Worm (Caenorhabditis elegans) whole organism, L2 larva: ENCODE results near the gene T05H10.8.
A peak's percentile ranks its signal among the peaks of the same experiment; 100 is the strongest.

ENCODE experiments used
- C34F6.9 ChIP-seq: fragments of 150-350 bp; optimal IDR thresholded peaks from 2 replicates; lab custom pipeline; 2014; ENCODE audit warnings: missing biosample characterization, missing genetic modification characterization
- F13H6.1 ChIP-seq: sonication (generic microtip); optimal IDR thresholded peaks from 2 replicates; lab custom pipeline; 2016; ENCODE audit warnings: missing genetic modification characterization, missing compliant biosample characterization
- R02D3.7 ChIP-seq: fragments of 150-350 bp; optimal IDR thresholded peaks from 2 replicates; lab custom pipeline; 2014; ENCODE audit warnings: missing biosample characterization, missing genetic modification characterization
- Y55F3AM.14 ChIP-seq: fragments of 200-800 bp; sonication (Bioruptor generic); optimal IDR thresholded peaks from 2 replicates; lab custom pipeline; 2018; ENCODE audit warnings: mild to moderate bottlenecking, missing genetic modification characterization, missing compliant biosample characterization
- ZK546.5 ChIP-seq: sonication (generic microtip); optimal IDR thresholded peaks from 2 replicates; lab custom pipeline; 2017; ENCODE audit warnings: missing biosample characterization, missing genetic modification characterization
- alr-1 ChIP-seq: fragments of 150-350 bp; optimal IDR thresholded peaks from 2 replicates; lab custom pipeline; 2014; ENCODE audit warnings: missing biosample characterization, missing genetic modification characterization
- aly-2 ChIP-seq: fragments of 150-350 bp; optimal IDR thresholded peaks from 2 replicates; lab custom pipeline; 2014; ENCODE audit warnings: missing biosample characterization, missing genetic modification characterization
- ama-1 ChIP-seq: fragments of 150-350 bp; optimal IDR thresholded peaks from 2 replicates; lab custom pipeline; 2018; ENCODE audit warnings: inconsistent platforms
- blmp-1 ChIP-seq: sonication (generic microtip); optimal IDR thresholded peaks from 2 replicates; lab custom pipeline; 2017; ENCODE audit warnings: missing genetic modification characterization, mild to moderate bottlenecking, missing compliant biosample characterization, antibody characterized with exemption, moderate library complexity; ENCODE audit not compliant: insufficient read depth
- ceh-16 ChIP-seq: fragments of 150-350 bp; optimal IDR thresholded peaks from 2 replicates; lab custom pipeline; 2014; ENCODE audit warnings: missing biosample characterization, missing genetic modification characterization
- ceh-82 ChIP-seq: fragments of 150-350 bp; optimal IDR thresholded peaks from 2 replicates; lab custom pipeline; 2014; ENCODE audit warnings: missing biosample characterization, missing genetic modification characterization
- crh-2 ChIP-seq: sonication (generic microtip); optimal IDR thresholded peaks from 2 replicates; lab custom pipeline; 2017; ENCODE audit warnings: missing biosample characterization, missing genetic modification characterization
- dmd-4 ChIP-seq: sonication (generic microtip); optimal IDR thresholded peaks from 2 replicates; lab custom pipeline; 2017; ENCODE audit warnings: missing biosample characterization, missing genetic modification characterization
- egl-27 ChIP-seq: sonication (generic microtip); optimal IDR thresholded peaks from 3 replicates; lab custom pipeline; 2017; ENCODE audit warnings: missing biosample characterization, missing genetic modification reagents, missing genetic modification characterization
- elt-1 ChIP-seq: fragments of 150-350 bp; optimal IDR thresholded peaks from 2 replicates; lab custom pipeline; 2014; ENCODE audit warnings: missing biosample characterization, missing genetic modification characterization
- elt-3 ChIP-seq: sonication (generic microtip); optimal IDR thresholded peaks from 2 replicates; lab custom pipeline; 2017; ENCODE audit warnings: missing biosample characterization, missing genetic modification characterization
- fos-1 ChIP-seq: fragments of 150-350 bp; optimal IDR thresholded peaks from 2 replicates; lab custom pipeline; 2014; ENCODE audit warnings: missing biosample characterization, missing genetic modification characterization
- gmeb-1 ChIP-seq: fragments of 150-350 bp; optimal IDR thresholded peaks from 2 replicates; lab custom pipeline; 2014; ENCODE audit warnings: missing biosample characterization, missing genetic modification characterization
- lin-11 ChIP-seq: fragments of 150-350 bp; sonication (generic microtip); optimal IDR thresholded peaks from 2 replicates; lab custom pipeline; 2014; ENCODE audit warnings: missing biosample characterization, missing genetic modification characterization, inconsistent platforms, mixed read lengths
- lin-13 ChIP-seq: fragments of 150-350 bp; optimal IDR thresholded peaks from 2 replicates; lab custom pipeline; 2014; ENCODE audit warnings: missing biosample characterization, missing genetic modification reagents, missing genetic modification characterization
- lin-39 ChIP-seq: fragments of 150-350 bp; optimal IDR thresholded peaks from 2 replicates; lab custom pipeline; 2014; ENCODE audit warnings: missing biosample characterization, missing genetic modification reagents, missing genetic modification characterization
- lsy-2 ChIP-seq, 2 experiments: fragments of 150-350 bp in 1 of 2; sonication (generic microtip) in 1 of 2; optimal IDR thresholded peaks; 2 replicates each; lab custom pipeline; 2014 to 2017; ENCODE audit warnings: missing biosample characterization in 2 of 2, missing genetic modification characterization in 2 of 2
- mab-5 ChIP-seq: fragments of 150-350 bp; optimal IDR thresholded peaks from 2 replicates; lab custom pipeline; 2014; ENCODE audit warnings: missing biosample characterization, missing genetic modification characterization
- mbf-1 ChIP-seq: sonication (generic microtip); optimal IDR thresholded peaks from 2 replicates; lab custom pipeline; 2017; ENCODE audit warnings: missing biosample characterization, missing genetic modification characterization
- mdl-1 ChIP-seq, 2 experiments: fragments of 150-350 bp in 1 of 2; sonication (generic microtip) in 1 of 2; optimal IDR thresholded peaks; 2 replicates each; lab custom pipeline; 2017; ENCODE audit warnings: missing biosample characterization in 2 of 2, missing genetic modification characterization in 2 of 2
- nhr-10 ChIP-seq: sonication (generic microtip); optimal IDR thresholded peaks from 2 replicates; lab custom pipeline; 2017; ENCODE audit warnings: missing biosample characterization, missing genetic modification characterization
- nhr-11 ChIP-seq: fragments of 150-350 bp; optimal IDR thresholded peaks from 2 replicates; lab custom pipeline; 2014; ENCODE audit warnings: missing biosample characterization, missing genetic modification characterization
- nhr-12 ChIP-seq: fragments of 150-350 bp; optimal IDR thresholded peaks from 2 replicates; lab custom pipeline; 2014; ENCODE audit warnings: missing biosample characterization, missing genetic modification characterization
- nhr-129 ChIP-seq: fragments of 150-350 bp; optimal IDR thresholded peaks from 2 replicates; lab custom pipeline; 2014; ENCODE audit warnings: missing biosample characterization, missing genetic modification characterization
- nhr-21 ChIP-seq: fragments of 150-350 bp; optimal IDR thresholded peaks from 2 replicates; lab custom pipeline; 2014; ENCODE audit warnings: missing biosample characterization, missing genetic modification characterization
- nhr-23 ChIP-seq: fragments of 150-350 bp; optimal IDR thresholded peaks from 2 replicates; lab custom pipeline; 2014; ENCODE audit warnings: missing biosample characterization, missing genetic modification reagents, missing genetic modification characterization
- nhr-237 ChIP-seq: fragments of 150-350 bp; optimal IDR thresholded peaks from 2 replicates; lab custom pipeline; 2014; ENCODE audit warnings: missing biosample characterization, missing genetic modification characterization
- nhr-25 ChIP-seq: fragments of 150-350 bp; sonication (generic microtip); optimal IDR thresholded peaks from 3 replicates; lab custom pipeline; 2014; ENCODE audit warnings: missing biosample characterization, missing genetic modification characterization
- nhr-6 ChIP-seq: fragments of 150-350 bp; optimal IDR thresholded peaks from 2 replicates; lab custom pipeline; 2014; ENCODE audit warnings: missing biosample characterization, missing genetic modification characterization
- nhr-77 ChIP-seq: fragments of 150-350 bp; optimal IDR thresholded peaks from 2 replicates; lab custom pipeline; 2014; ENCODE audit warnings: missing biosample characterization, missing genetic modification characterization
- peb-1 ChIP-seq: fragments of 150-350 bp; optimal IDR thresholded peaks from 2 replicates; lab custom pipeline; 2014; ENCODE audit warnings: missing biosample characterization, missing genetic modification characterization
- sem-4 ChIP-seq: fragments of 150-350 bp; optimal IDR thresholded peaks from 2 replicates; lab custom pipeline; 2014; ENCODE audit warnings: missing biosample characterization, missing genetic modification reagents, missing genetic modification characterization
- skn-1 ChIP-seq: sonication (generic microtip); optimal IDR thresholded peaks from 2 replicates; lab custom pipeline; 2017; ENCODE audit warnings: missing biosample characterization, missing genetic modification characterization
- sma-3 ChIP-seq: sonication (generic microtip); optimal IDR thresholded peaks from 2 replicates; lab custom pipeline; 2016; ENCODE audit warnings: missing genetic modification reagents, missing genetic modification characterization, missing compliant biosample characterization
- sma-9 ChIP-seq, 2 experiments: fragments of 150-350 bp in 1 of 2; sonication (generic microtip) in 1 of 2; optimal IDR thresholded peaks; 2 replicates each; lab custom pipeline; 2014 to 2016; ENCODE audit warnings: missing genetic modification characterization in 2 of 2, mild to moderate bottlenecking in 1 of 2, missing biosample characterization in 1 of 2, missing compliant biosample characterization in 1 of 2, missing genetic modification reagents in 1 of 2, moderate library complexity in 1 of 2
- snpc-4 ChIP-seq: fragments of 150-350 bp; optimal IDR thresholded peaks from 2 replicates; lab custom pipeline; 2014; ENCODE audit warnings: missing biosample characterization, missing genetic modification characterization
- unc-39 ChIP-seq: fragments of 150-350 bp; optimal IDR thresholded peaks from 2 replicates; lab custom pipeline; 2014; ENCODE audit warnings: missing biosample characterization, missing genetic modification characterization
- unc-55 ChIP-seq: fragments of 150-350 bp; sonication (generic microtip); optimal IDR thresholded peaks from 3 replicates; lab custom pipeline; 2014; ENCODE audit warnings: missing biosample characterization, missing genetic modification reagents, missing genetic modification characterization
- unc-62 ChIP-seq: fragments of 150-350 bp; optimal IDR thresholded peaks from 2 replicates; lab custom pipeline; 2014; ENCODE audit warnings: missing biosample characterization, missing genetic modification reagents, missing genetic modification characterization
- zag-1 ChIP-seq: fragments of 150-350 bp; optimal IDR thresholded peaks from 2 replicates; lab custom pipeline; 2014; ENCODE audit warnings: missing biosample characterization, missing genetic modification characterization
- ztf-1 ChIP-seq: fragments of 200-800 bp; sonication (Bioruptor generic); conservative IDR thresholded peaks from 2 replicates; pipeline ENCODE4 v1.3.6; 2022; ENCODE audit warnings: missing genetic modification characterization, missing compliant biosample characterization
- ztf-11 ChIP-seq: sonication (generic microtip); optimal IDR thresholded peaks from 2 replicates; lab custom pipeline; 2017; ENCODE audit warnings: missing biosample characterization, missing genetic modification characterization
- ztf-4 ChIP-seq: fragments of 150-350 bp; optimal IDR thresholded peaks from 2 replicates; lab custom pipeline; 2014; ENCODE audit warnings: missing biosample characterization, missing genetic modification characterization

Gene T05H10.8

DNA sequence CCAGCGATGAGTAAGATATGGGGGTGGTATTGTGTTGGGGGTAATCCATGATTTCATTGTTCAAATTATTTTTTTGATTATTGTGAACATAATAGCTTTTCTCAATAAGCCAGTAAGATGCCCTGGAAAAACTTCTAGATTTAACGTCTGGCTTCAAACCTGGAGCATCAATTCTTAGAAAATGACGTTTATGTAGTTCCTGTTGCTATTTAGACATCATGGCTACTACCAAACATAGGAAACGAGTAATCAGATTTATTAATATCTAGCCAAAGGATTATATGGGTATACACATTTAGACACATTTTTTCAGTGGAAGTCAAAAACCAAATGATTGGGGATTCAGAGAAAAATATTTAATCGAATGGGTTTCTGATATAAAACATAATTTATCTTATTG, 663 bp downstream of the T05H10.8 start:
- TF ChIP-seq mbf-1 = no peak
- TF ChIP-seq ztf-11 (tag; lab: Kevin White, UChicago) = no peak
- no peak for TF ChIP-seq nhr-11
- TF ChIP-seq unc-55 (GFP tag; lab: Kevin White, UChicago) = no peak
- no peak for TF ChIP-seq elt-3
- TF ChIP-seq nhr-6 = no peak
- TF ChIP-seq nhr-21 (tag; lab: Kevin White, UChicago) = peak; percentile 24
- peak; percentile 18 for TF ChIP-seq sma-9 (GFP tag; optimal IDR thresholded peaks at IDR 0.05; lab: Kevin White, UChicago)
- no peak for TF ChIP-seq sma-9 (tag; optimal IDR thresholded peaks at IDR 0.05; lab: Kevin White, UChicago)

DNA sequence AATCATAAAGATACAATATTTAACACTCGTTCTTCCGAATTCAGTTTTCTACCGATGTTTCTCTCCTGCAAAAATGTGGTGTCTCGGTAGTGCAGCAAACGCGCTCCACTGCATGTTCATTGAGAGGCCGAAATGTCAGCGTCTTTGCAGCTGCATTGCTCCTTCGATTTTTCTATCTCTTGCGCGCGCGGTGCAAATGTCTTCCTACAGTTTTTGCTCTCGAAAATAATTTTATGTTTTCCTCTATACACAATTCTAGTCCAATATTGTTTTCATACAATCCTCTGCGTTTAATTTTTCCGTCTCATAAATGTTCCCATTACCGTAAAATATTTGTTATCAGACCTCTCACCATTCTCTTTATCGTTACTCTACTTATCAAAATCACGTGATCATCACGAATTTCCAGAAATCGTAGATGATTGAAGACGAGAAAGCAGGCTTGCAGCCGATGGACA, 3.5 kb downstream of the T05H10.8 start, which contains the start of gene ufd-2:
TSS of gene ufd-2 (plus strand) at position 408 of the 458 bp plus-strand sequence.
- TF ChIP-seq lin-13 = peak; percentile 70
- no peak for TF ChIP-seq R02D3.7
- no peak for TF ChIP-seq sem-4 (tag; lab: Kevin White, UChicago)
- TF ChIP-seq blmp-1 = no peak
- peak; percentile 23 for TF ChIP-seq zag-1 (tag; lab: Kevin White, UChicago)
- TF ChIP-seq nhr-21 (tag; lab: Kevin White, UChicago) = peak; percentile 25
- no peak for TF ChIP-seq aly-2 (tag; lab: Kevin White, UChicago)
- peak; percentile 75 for TF ChIP-seq crh-2 (tag; lab: Kevin White, UChicago)
- TF ChIP-seq nhr-11 = no peak
- no peak for TF ChIP-seq nhr-77 (tag; lab: Kevin White, UChicago)
- TF ChIP-seq mdl-1 (tag; optimal IDR thresholded peaks at IDR 0.05; lab: Kevin White, UChicago) = no peak
- no peak for TF ChIP-seq ztf-11 (tag; lab: Kevin White, UChicago)
- no peak for TF ChIP-seq lin-39
- TF ChIP-seq sma-9 (GFP tag; optimal IDR thresholded peaks at IDR 0.05; lab: Kevin White, UChicago) = peak; percentile 52
- no peak for TF ChIP-seq sma-9 (tag; optimal IDR thresholded peaks at IDR 0.05; lab: Kevin White, UChicago)
- TF ChIP-seq elt-1 (tag; lab: Kevin White, UChicago) = no peak
- no peak for TF ChIP-seq nhr-10
- TF ChIP-seq ama-1 = no peak
- peak; percentile 87 for TF ChIP-seq nhr-129 (tag; lab: Kevin White, UChicago)
- no peak for TF ChIP-seq nhr-23 (tag; lab: Kevin White, UChicago)
- TF ChIP-seq skn-1 = no peak
- peak; percentile 4 for TF ChIP-seq nhr-6
- peak; percentile 79 for TF ChIP-seq unc-55 (GFP tag; lab: Kevin White, UChicago)
- TF ChIP-seq mab-5 (tag; lab: Kevin White, UChicago) = no peak
- no peak for TF ChIP-seq ztf-4 (tag; lab: Kevin White, UChicago)
- no peak for TF ChIP-seq gmeb-1 (tag; lab: Kevin White, UChicago)
- TF ChIP-seq Y55F3AM.14 (GFP tag; lab: Kevin White, UChicago) = peak; percentile 21
- no peak for TF ChIP-seq mbf-1
- TF ChIP-seq C34F6.9 (tag; lab: Kevin White, UChicago) = peak; percentile 89
- no peak for TF ChIP-seq ceh-82
- no peak for TF ChIP-seq elt-3
- peak; percentile 60 for TF ChIP-seq fos-1
- TF ChIP-seq snpc-4 (tag; lab: Kevin White, UChicago) = peak; percentile 41
- peak; percentile 28 to 85 for TF ChIP-seq lsy-2 (tag; optimal IDR thresholded peaks at IDR 0.05; lab: Kevin White, UChicago)
- TF ChIP-seq ztf-1 (GFP tag; lab: Robert Waterston, UW) = no peak
- TF ChIP-seq egl-27 = no peak
- TF ChIP-seq unc-62 (GFP tag; lab: Kevin White, UChicago) = no peak
- no peak for TF ChIP-seq dmd-4 (tag; lab: Kevin White, UChicago)
- no peak for TF ChIP-seq ZK546.5 (tag; lab: Kevin White, UChicago)
- TF ChIP-seq unc-39 (tag; lab: Kevin White, UChicago) = no peak
- peak; percentile 64 for TF ChIP-seq sma-3 (GFP tag; lab: Kevin White, UChicago)
- no peak for TF ChIP-seq ceh-16 (tag; lab: Kevin White, UChicago)
- no peak for TF ChIP-seq alr-1
- peak; percentile 53 for TF ChIP-seq lin-11
- TF ChIP-seq nhr-12 = no peak
- TF ChIP-seq F13H6.1 (tag; lab: Kevin White, UChicago) = peak; percentile 72
- no peak for TF ChIP-seq nhr-25 (tag; lab: Kevin White, UChicago)
- TF ChIP-seq peb-1 (tag; lab: Kevin White, UChicago) = no peak
- TF ChIP-seq nhr-237 = no peak
- TF ChIP-seq, all 48 proteins: peak for 16
